Worm (Caenorhabditis elegans): ENCODE results near the gene mgl-1.

- no peak for TF ChIP-seq M03D4.4 (tag; optimal IDR thresholded peaks at IDR 0.05)
- TF ChIP-seq lin-13 (tag; optimal IDR thresholded peaks at IDR 0.05): no peak
- peak; percentile 64 for TF ChIP-seq elt-1 (tag; optimal IDR thresholded peaks at IDR 0.05; ENCODE audit: borderline replicate concordance, insufficient read depth)
- TF ChIP-seq tbx-8 (GFP tag; optimal IDR thresholded peaks at IDR 0.05): no peak
- no peak for TF ChIP-seq nhr-76 (tag; optimal IDR thresholded peaks at IDR 0.05)
- TF ChIP-seq unc-62 (GFP tag; optimal IDR thresholded peaks at IDR 0.05): no peak
- no peak for TF ChIP-seq lin-32 (GFP tag; optimal IDR thresholded peaks at IDR 0.05)
- TF ChIP-seq mep-1 (tag; optimal IDR thresholded peaks at IDR 0.05): no peak
Observed at ce11 chrX:9965275-9965674, 10.8 kb downstream of the mgl-1 start, which contains the start of gene pssy-1.
